Worm (Caenorhabditis elegans) whole organism, L4/young adult: ENCODE results near the gene lgc-56.

ENCODE experiments used
- W03F9.2 ChIP-seq: fragments of 150-350 bp; optimal IDR thresholded peaks from 2 replicates; lab custom pipeline; 2014; ENCODE audit warnings: missing biosample characterization, missing genetic modification characterization
- dao-5 ChIP-seq: sonication (generic microtip); optimal IDR thresholded peaks from 2 replicates; lab custom pipeline; 2016; ENCODE audit warnings: missing genotype, missing genetic modification characterization, moderate library complexity, missing compliant biosample characterization
- him-1 ChIP-seq: sonication (generic microtip); optimal IDR thresholded peaks from 2 replicates; lab custom pipeline; 2016; ENCODE audit warnings: missing genotype, missing genetic modification reagents, missing genetic modification characterization, missing compliant biosample characterization

ce11 chrII:5154540-5154939 lies 24.4 kb downstream of the lgc-56 start, which contains the start of gene srb-12:
- no peak for TF ChIP-seq W03F9.2 (tag; lab: Kevin White, UChicago)
- no peak for TF ChIP-seq him-1 (tag; lab: Kevin White, UChicago)
- TF ChIP-seq dao-5 (tag; lab: Kevin White, UChicago) = no peak
